Worm (Caenorhabditis elegans) whole organism, L2 larva: ENCODE results near the gene C28D4.8.

Experiments used
- C34F6.9 ChIP-seq: fragments of 150-350 bp; optimal IDR thresholded peaks from 2 replicates; lab custom pipeline; 2014; ENCODE audit warnings: missing biosample characterization, missing genetic modification characterization
- R02D3.7 ChIP-seq: fragments of 150-350 bp; optimal IDR thresholded peaks from 2 replicates; lab custom pipeline; 2014; ENCODE audit warnings: missing biosample characterization, missing genetic modification characterization
- Y55F3AM.14 ChIP-seq: fragments of 200-800 bp; sonication (Bioruptor generic); optimal IDR thresholded peaks from 2 replicates; lab custom pipeline; 2018; ENCODE audit warnings: mild to moderate bottlenecking, missing genetic modification characterization, missing compliant biosample characterization
- ZK546.5 ChIP-seq: sonication (generic microtip); optimal IDR thresholded peaks from 2 replicates; lab custom pipeline; 2017; ENCODE audit warnings: missing biosample characterization, missing genetic modification characterization
- alr-1 ChIP-seq: fragments of 150-350 bp; optimal IDR thresholded peaks from 2 replicates; lab custom pipeline; 2014; ENCODE audit warnings: missing biosample characterization, missing genetic modification characterization
- aly-2 ChIP-seq: fragments of 150-350 bp; optimal IDR thresholded peaks from 2 replicates; lab custom pipeline; 2014; ENCODE audit warnings: missing biosample characterization, missing genetic modification characterization
- ama-1 ChIP-seq: fragments of 150-350 bp; optimal IDR thresholded peaks from 2 replicates; lab custom pipeline; 2018; ENCODE audit warnings: inconsistent platforms
- blmp-1 ChIP-seq: sonication (generic microtip); optimal IDR thresholded peaks from 2 replicates; lab custom pipeline; 2017; ENCODE audit warnings: missing genetic modification characterization, mild to moderate bottlenecking, missing compliant biosample characterization, antibody characterized with exemption, moderate library complexity; ENCODE audit not compliant: insufficient read depth
- ceh-16 ChIP-seq: fragments of 150-350 bp; optimal IDR thresholded peaks from 2 replicates; lab custom pipeline; 2014; ENCODE audit warnings: missing biosample characterization, missing genetic modification characterization
- ceh-82 ChIP-seq: fragments of 150-350 bp; optimal IDR thresholded peaks from 2 replicates; lab custom pipeline; 2014; ENCODE audit warnings: missing biosample characterization, missing genetic modification characterization
- crh-2 ChIP-seq: sonication (generic microtip); optimal IDR thresholded peaks from 2 replicates; lab custom pipeline; 2017; ENCODE audit warnings: missing biosample characterization, missing genetic modification characterization
- dmd-4 ChIP-seq: sonication (generic microtip); optimal IDR thresholded peaks from 2 replicates; lab custom pipeline; 2017; ENCODE audit warnings: missing biosample characterization, missing genetic modification characterization
- egl-27 ChIP-seq: sonication (generic microtip); optimal IDR thresholded peaks from 3 replicates; lab custom pipeline; 2017; ENCODE audit warnings: missing biosample characterization, missing genetic modification reagents, missing genetic modification characterization
- elt-1 ChIP-seq: fragments of 150-350 bp; optimal IDR thresholded peaks from 2 replicates; lab custom pipeline; 2014; ENCODE audit warnings: missing biosample characterization, missing genetic modification characterization
- elt-3 ChIP-seq: sonication (generic microtip); optimal IDR thresholded peaks from 2 replicates; lab custom pipeline; 2017; ENCODE audit warnings: missing biosample characterization, missing genetic modification characterization
- fos-1 ChIP-seq: fragments of 150-350 bp; optimal IDR thresholded peaks from 2 replicates; lab custom pipeline; 2014; ENCODE audit warnings: missing biosample characterization, missing genetic modification characterization
- gmeb-1 ChIP-seq: fragments of 150-350 bp; optimal IDR thresholded peaks from 2 replicates; lab custom pipeline; 2014; ENCODE audit warnings: missing biosample characterization, missing genetic modification characterization
- lin-11 ChIP-seq: fragments of 150-350 bp; sonication (generic microtip); optimal IDR thresholded peaks from 2 replicates; lab custom pipeline; 2014; ENCODE audit warnings: missing biosample characterization, missing genetic modification characterization, inconsistent platforms, mixed read lengths
- lin-13 ChIP-seq: fragments of 150-350 bp; optimal IDR thresholded peaks from 2 replicates; lab custom pipeline; 2014; ENCODE audit warnings: missing biosample characterization, missing genetic modification reagents, missing genetic modification characterization
- lin-39 ChIP-seq: fragments of 150-350 bp; optimal IDR thresholded peaks from 2 replicates; lab custom pipeline; 2014; ENCODE audit warnings: missing biosample characterization, missing genetic modification reagents, missing genetic modification characterization
- lsy-2 ChIP-seq, 2 experiments: fragments of 150-350 bp in 1 of 2; sonication (generic microtip) in 1 of 2; optimal IDR thresholded peaks; 2 replicates each; lab custom pipeline; 2014 to 2017; ENCODE audit warnings: missing biosample characterization in 2 of 2, missing genetic modification characterization in 2 of 2
- mab-5 ChIP-seq: fragments of 150-350 bp; optimal IDR thresholded peaks from 2 replicates; lab custom pipeline; 2014; ENCODE audit warnings: missing biosample characterization, missing genetic modification characterization
- mbf-1 ChIP-seq: sonication (generic microtip); optimal IDR thresholded peaks from 2 replicates; lab custom pipeline; 2017; ENCODE audit warnings: missing biosample characterization, missing genetic modification characterization
- nhr-10 ChIP-seq: sonication (generic microtip); optimal IDR thresholded peaks from 2 replicates; lab custom pipeline; 2017; ENCODE audit warnings: missing biosample characterization, missing genetic modification characterization
- nhr-12 ChIP-seq: fragments of 150-350 bp; optimal IDR thresholded peaks from 2 replicates; lab custom pipeline; 2014; ENCODE audit warnings: missing biosample characterization, missing genetic modification characterization
- nhr-129 ChIP-seq: fragments of 150-350 bp; optimal IDR thresholded peaks from 2 replicates; lab custom pipeline; 2014; ENCODE audit warnings: missing biosample characterization, missing genetic modification characterization
- nhr-21 ChIP-seq: fragments of 150-350 bp; optimal IDR thresholded peaks from 2 replicates; lab custom pipeline; 2014; ENCODE audit warnings: missing biosample characterization, missing genetic modification characterization
- nhr-23 ChIP-seq: fragments of 150-350 bp; optimal IDR thresholded peaks from 2 replicates; lab custom pipeline; 2014; ENCODE audit warnings: missing biosample characterization, missing genetic modification reagents, missing genetic modification characterization
- nhr-237 ChIP-seq: fragments of 150-350 bp; optimal IDR thresholded peaks from 2 replicates; lab custom pipeline; 2014; ENCODE audit warnings: missing biosample characterization, missing genetic modification characterization
- nhr-25 ChIP-seq: fragments of 150-350 bp; sonication (generic microtip); optimal IDR thresholded peaks from 3 replicates; lab custom pipeline; 2014; ENCODE audit warnings: missing biosample characterization, missing genetic modification characterization
- nhr-77 ChIP-seq: fragments of 150-350 bp; optimal IDR thresholded peaks from 2 replicates; lab custom pipeline; 2014; ENCODE audit warnings: missing biosample characterization, missing genetic modification characterization
- peb-1 ChIP-seq: fragments of 150-350 bp; optimal IDR thresholded peaks from 2 replicates; lab custom pipeline; 2014; ENCODE audit warnings: missing biosample characterization, missing genetic modification characterization
- sem-4 ChIP-seq: fragments of 150-350 bp; optimal IDR thresholded peaks from 2 replicates; lab custom pipeline; 2014; ENCODE audit warnings: missing biosample characterization, missing genetic modification reagents, missing genetic modification characterization
- skn-1 ChIP-seq: sonication (generic microtip); optimal IDR thresholded peaks from 2 replicates; lab custom pipeline; 2017; ENCODE audit warnings: missing biosample characterization, missing genetic modification characterization
- sma-3 ChIP-seq: sonication (generic microtip); optimal IDR thresholded peaks from 2 replicates; lab custom pipeline; 2016; ENCODE audit warnings: missing genetic modification reagents, missing genetic modification characterization, missing compliant biosample characterization
- sma-9 ChIP-seq, 2 experiments: fragments of 150-350 bp in 1 of 2; sonication (generic microtip) in 1 of 2; optimal IDR thresholded peaks; 2 replicates each; lab custom pipeline; 2014 to 2016; ENCODE audit warnings: missing genetic modification characterization in 2 of 2, mild to moderate bottlenecking in 1 of 2, missing biosample characterization in 1 of 2, missing compliant biosample characterization in 1 of 2, missing genetic modification reagents in 1 of 2, moderate library complexity in 1 of 2
- snpc-4 ChIP-seq: fragments of 150-350 bp; optimal IDR thresholded peaks from 2 replicates; lab custom pipeline; 2014; ENCODE audit warnings: missing biosample characterization, missing genetic modification characterization
- unc-39 ChIP-seq: fragments of 150-350 bp; optimal IDR thresholded peaks from 2 replicates; lab custom pipeline; 2014; ENCODE audit warnings: missing biosample characterization, missing genetic modification characterization
- unc-55 ChIP-seq: fragments of 150-350 bp; sonication (generic microtip); optimal IDR thresholded peaks from 3 replicates; lab custom pipeline; 2014; ENCODE audit warnings: missing biosample characterization, missing genetic modification reagents, missing genetic modification characterization
- unc-62 ChIP-seq: fragments of 150-350 bp; optimal IDR thresholded peaks from 2 replicates; lab custom pipeline; 2014; ENCODE audit warnings: missing biosample characterization, missing genetic modification reagents, missing genetic modification characterization
- zag-1 ChIP-seq: fragments of 150-350 bp; optimal IDR thresholded peaks from 2 replicates; lab custom pipeline; 2014; ENCODE audit warnings: missing biosample characterization, missing genetic modification characterization
- ztf-1 ChIP-seq: fragments of 200-800 bp; sonication (Bioruptor generic); conservative IDR thresholded peaks from 2 replicates; pipeline ENCODE4 v1.3.6; 2022; ENCODE audit warnings: missing genetic modification characterization, missing compliant biosample characterization
- ztf-11 ChIP-seq: sonication (generic microtip); optimal IDR thresholded peaks from 2 replicates; lab custom pipeline; 2017; ENCODE audit warnings: missing biosample characterization, missing genetic modification characterization
- ztf-4 ChIP-seq: fragments of 150-350 bp; optimal IDR thresholded peaks from 2 replicates; lab custom pipeline; 2014; ENCODE audit warnings: missing biosample characterization, missing genetic modification characterization

The C28D4.8 gene

DNA sequence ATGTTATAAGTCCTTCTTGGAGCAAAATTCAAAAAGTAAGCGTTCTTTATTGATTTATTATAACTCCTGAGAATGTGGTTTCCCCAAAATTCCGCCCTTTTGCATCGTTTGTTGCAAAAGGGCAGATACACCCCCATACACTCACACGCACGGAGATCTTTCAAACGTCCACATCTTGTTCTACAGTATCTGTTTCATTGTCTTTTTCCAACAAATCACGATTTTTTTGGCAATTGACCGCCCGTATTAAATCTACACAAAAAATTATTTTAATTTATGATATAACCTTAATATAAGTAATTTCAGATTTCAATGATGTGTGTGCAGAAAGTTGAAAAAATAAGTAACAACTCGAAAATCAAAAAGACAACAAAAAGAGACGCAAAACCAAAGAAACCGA lies 41.3 kb upstream of the C28D4.8 start, which contains the start of gene T13F2.4:
T13F2.4 (plus strand) TSS at position 301 of the 400 bp plus-strand sequence.
- TF ChIP-seq Y55F3AM.14 (GFP tag; lab: Kevin White, UChicago) (no peak), sma-9 (GFP tag; optimal IDR thresholded peaks at IDR 0.05; lab: Kevin White, UChicago) (no peak), sma-9 (tag; optimal IDR thresholded peaks at IDR 0.05; lab: Kevin White, UChicago) (no peak), nhr-10 (tag; lab: Kevin White, UChicago) (no peak), ZK546.5 (no peak), unc-62 (GFP tag; lab: Kevin White, UChicago) (no peak), lin-39 (tag; lab: Kevin White, UChicago) (no peak), unc-39 (tag; lab: Kevin White, UChicago) (no peak), nhr-129 (no peak), nhr-21 (tag; lab: Kevin White, UChicago) (no peak), aly-2 (no peak)
- TF ChIP-seq, all 48 proteins: peak for 0

DNA sequence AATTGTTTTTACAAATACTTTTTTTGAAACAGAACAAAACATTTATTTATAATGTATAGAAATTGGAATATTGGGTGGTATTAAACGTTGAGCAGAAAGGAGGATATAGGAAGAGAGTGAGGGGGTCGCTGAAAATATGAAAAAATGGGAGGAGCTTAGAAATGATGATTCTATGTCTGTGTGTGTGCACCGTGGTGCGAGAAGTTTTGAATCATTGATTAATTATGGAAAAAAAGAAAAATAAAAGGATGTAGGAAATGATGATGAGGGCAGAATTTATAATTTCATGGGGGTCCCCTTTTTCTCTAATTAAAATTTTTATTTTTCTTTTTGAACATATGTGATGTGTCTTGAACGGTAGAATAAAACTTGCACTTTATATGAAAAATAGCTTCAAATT lies 36.4 kb upstream of the C28D4.8 start, which contains the start of gene sre-4:
sre-4 (minus strand) TSS at position 101 of the 400 bp plus-strand sequence.
- TF ChIP-seq ceh-82 (tag; lab: Kevin White, UChicago): no peak
- no peak for TF ChIP-seq fos-1
- TF ChIP-seq ztf-11 (tag; lab: Kevin White, UChicago): no peak
- TF ChIP-seq ztf-4 (tag; lab: Kevin White, UChicago): no peak
- TF ChIP-seq dmd-4 (tag; lab: Kevin White, UChicago): no peak
- no peak for TF ChIP-seq snpc-4 (tag; lab: Kevin White, UChicago)
- TF ChIP-seq elt-1 (tag; lab: Kevin White, UChicago): no peak
- no peak for TF ChIP-seq unc-55 (GFP tag; lab: Kevin White, UChicago)
- no peak for TF ChIP-seq sem-4 (tag; lab: Kevin White, UChicago)
- no peak for TF ChIP-seq ztf-1 (GFP tag; lab: Robert Waterston, UW)
- TF ChIP-seq peb-1 (tag; lab: Kevin White, UChicago): no peak
- TF ChIP-seq mab-5 (tag; lab: Kevin White, UChicago): no peak

ce11 chrIV:9778016-9778415 lies 29.8 kb upstream of the C28D4.8 start, which contains the start of gene T13F2.6:
Gene T13F2.6 (plus strand): TSS chrIV:9778321.
- TF ChIP-seq ceh-82 (tag; lab: Kevin White, UChicago): no peak
- TF ChIP-seq nhr-237: no peak
- no peak for TF ChIP-seq aly-2
- no peak for TF ChIP-seq Y55F3AM.14 (GFP tag; lab: Kevin White, UChicago)
- no peak for TF ChIP-seq nhr-23
- TF ChIP-seq skn-1: no peak
- no peak for TF ChIP-seq zag-1 (tag; lab: Kevin White, UChicago)
- TF ChIP-seq nhr-77 (tag; lab: Kevin White, UChicago): no peak
- no peak for TF ChIP-seq nhr-12 (tag; lab: Kevin White, UChicago)
- TF ChIP-seq unc-39 (tag; lab: Kevin White, UChicago): no peak
- TF ChIP-seq gmeb-1 (tag; lab: Kevin White, UChicago): no peak
- TF ChIP-seq nhr-129: no peak
- TF ChIP-seq dmd-4 (tag; lab: Kevin White, UChicago): no peak
- no peak for TF ChIP-seq R02D3.7
- no peak for TF ChIP-seq ZK546.5
- TF ChIP-seq lsy-2 (tag; optimal IDR thresholded peaks at IDR 0.05; lab: Kevin White, UChicago): no peak
- no peak for TF ChIP-seq lin-13 (GFP tag; lab: Kevin White, UChicago)

DNA sequence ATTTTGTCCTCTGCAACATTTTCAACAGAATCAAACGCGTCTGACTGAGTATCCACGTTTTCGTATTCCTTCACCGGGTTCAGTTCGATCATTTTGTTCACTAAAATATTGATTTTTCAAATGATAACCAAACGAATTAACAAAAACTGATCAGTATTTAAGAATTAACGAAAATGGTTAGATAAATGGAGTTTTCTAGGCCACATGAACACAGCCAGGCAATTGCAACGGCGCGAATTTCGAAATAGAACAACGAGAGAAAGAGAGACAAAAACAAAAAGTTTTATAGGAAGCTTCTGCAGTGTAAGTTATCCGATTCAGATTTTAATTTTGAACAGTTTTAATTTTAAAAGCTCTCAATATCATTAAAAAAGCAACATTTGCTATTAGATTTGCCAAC lies 29.3 kb upstream of the C28D4.8 start, which contains the start of gene sna-2:
sna-2 (minus strand) TSS at position 100 of the 400 bp plus-strand sequence.
- TF ChIP-seq egl-27 (tag; lab: Kevin White, UChicago) (no peak), aly-2 (no peak), sem-4 (tag; lab: Kevin White, UChicago) (no peak), R02D3.7 (no peak), lin-39 (tag; lab: Kevin White, UChicago) (no peak), nhr-237 (no peak), fos-1 (peak; percentile 25), ZK546.5 (no peak), nhr-77 (tag; lab: Kevin White, UChicago) (no peak), mab-5 (tag; lab: Kevin White, UChicago) (no peak), zag-1 (tag; lab: Kevin White, UChicago) (no peak), lin-11 (tag; lab: Kevin White, UChicago) (no peak), elt-3 (tag; lab: Kevin White, UChicago) (no peak), skn-1 (no peak), snpc-4 (tag; lab: Kevin White, UChicago) (no peak), mbf-1 (tag; lab: Kevin White, UChicago) (no peak), ztf-11 (tag; lab: Kevin White, UChicago) (no peak), unc-62 (GFP tag; lab: Kevin White, UChicago) (no peak), crh-2 (tag; lab: Kevin White, UChicago) (no peak), alr-1 (no peak), sma-3 (peak; percentile 11), nhr-25 (no peak), lin-13 (GFP tag; lab: Kevin White, UChicago) (peak; percentile 8), ceh-82 (tag; lab: Kevin White, UChicago) (no peak), Y55F3AM.14 (GFP tag; lab: Kevin White, UChicago) (no peak), peb-1 (tag; lab: Kevin White, UChicago) (no peak), ama-1 (lab: Kevin White, UChicago) (no peak), ceh-16 (no peak), nhr-23 (no peak), nhr-129 (peak; percentile 52), blmp-1 (tag; lab: Kevin White, UChicago) (no peak), lsy-2 (tag; optimal IDR thresholded peaks at IDR 0.05; lab: Kevin White, UChicago) (peak in 1 of 2 experiments; percentile 71), C34F6.9 (peak; percentile 77), elt-1 (tag; lab: Kevin White, UChicago) (no peak), dmd-4 (tag; lab: Kevin White, UChicago) (no peak)
